Fruit fly (Drosophila melanogaster) whole organism, embryonic: Measurements from ENCODE around the gene Hsp60B.

Experiments
- CG12744 ChIP-seq: fragments of 200-800 bp; sonication (Bioruptor generic); optimal IDR thresholded peaks from 2 replicates; lab custom pipeline; 2016; ENCODE audit warnings: missing biosample characterization, missing genetic modification characterization
- CG4404 ChIP-seq: fragments of 200-800 bp; sonication (Bioruptor generic); IDR thresholded peaks from 2 replicates; pipeline ENCODE4 v1.3.6; 2022; ENCODE audit warnings: missing biosample characterization, missing genetic modification characterization
- Lpt ChIP-seq: fragments of >200 bp; optimal IDR thresholded peaks from 2 replicates; lab custom pipeline; 2018; ENCODE audit warnings: missing biosample characterization, missing genetic modification characterization
- dan ChIP-seq: fragments of 200-800 bp; sonication (Bioruptor generic); IDR thresholded peaks from 2 replicates; pipeline ENCODE4 v1.3.6; 2022; ENCODE audit warnings: missing biosample characterization, missing genetic modification characterization
- oc ChIP-seq: fragments of 200-800 bp; sonication (Bioruptor generic); optimal IDR thresholded peaks from 2 replicates; lab custom pipeline; 2018; ENCODE audit warnings: missing biosample characterization, mild to moderate bottlenecking, missing genetic modification characterization, moderate library complexity

dm6 chr2L:716547-716946, 11.6 kb upstream of the Hsp60B start:
- TF ChIP-seq CG4404 (GFP tag; lab: Robert Waterston, UW) (no peak), dan (GFP tag; lab: Robert Waterston, UW) (no peak), oc (tag; lab: Kevin White, UChicago) (no peak), CG12744 (GFP tag; lab: Kevin White, UChicago) (no peak), Lpt (GFP tag; lab: Kevin White, UChicago) (no peak)
